Fruit fly (Drosophila melanogaster) whole organism, embryonic: Measurements from ENCODE around the gene Chro.

Experiments
- Awh ChIP-seq: fragments of 200-800 bp; sonication (Bioruptor generic); IDR thresholded peaks from 2 replicates; pipeline ENCODE4, ENCODE4 v1.3.6; 2022; ENCODE audit warnings: missing biosample characterization, missing genetic modification characterization
- B-H2 ChIP-seq: fragments of 200-800 bp; sonication (Bioruptor generic); optimal IDR thresholded peaks from 2 replicates; lab custom pipeline; 2018; ENCODE audit warnings: missing biosample characterization, mild to moderate bottlenecking, missing genetic modification characterization
- CG10147 ChIP-seq: fragments of 200-800 bp; sonication (Bioruptor generic); optimal IDR thresholded peaks from 2 replicates; lab custom pipeline; 2019; ENCODE audit warnings: missing biosample characterization, mild to moderate bottlenecking, missing genetic modification characterization, moderate library complexity
- CG10321 ChIP-seq: fragments of 200-800 bp; sonication (Bioruptor generic); IDR thresholded peaks from 2 replicates; pipeline ENCODE4 v1.3.6; 2022; ENCODE audit warnings: missing biosample characterization, missing genetic modification characterization
- CG10462 ChIP-seq: fragments of 200-800 bp; sonication (Bioruptor generic); optimal IDR thresholded peaks from 2 replicates; lab custom pipeline; 2016; ENCODE audit warnings: missing biosample characterization, missing genetic modification characterization
- CG10654 ChIP-seq: fragments of 200-800 bp; sonication (Bioruptor generic); optimal IDR thresholded peaks from 2 replicates; lab custom pipeline; 2016; ENCODE audit warnings: missing biosample characterization, missing genetic modification characterization
- CG12236 ChIP-seq: fragments of 200-800 bp; sonication (Bioruptor generic); optimal IDR thresholded peaks from 2 replicates; lab custom pipeline; 2016; ENCODE audit warnings: missing biosample characterization, missing genetic modification characterization
- CG12744 ChIP-seq: fragments of 200-800 bp; sonication (Bioruptor generic); optimal IDR thresholded peaks from 2 replicates; lab custom pipeline; 2016; ENCODE audit warnings: missing biosample characterization, missing genetic modification characterization
- CG13123 ChIP-seq: fragments of 200-800 bp; sonication (Bioruptor generic); optimal IDR thresholded peaks from 2 replicates; lab custom pipeline; 2016; ENCODE audit warnings: missing biosample characterization, missing genetic modification characterization
- CG1603 ChIP-seq: fragments of 200-800 bp; sonication (Bioruptor generic); optimal IDR thresholded peaks from 2 replicates; lab custom pipeline; 2019; ENCODE audit warnings: missing biosample characterization, mild to moderate bottlenecking, missing genetic modification characterization, moderate library complexity
- CG1647 ChIP-seq: fragments of 200-800 bp; sonication (Bioruptor generic); optimal IDR thresholded peaks from 3 replicates; lab custom pipeline; 2016; ENCODE audit warnings: missing biosample characterization, missing genetic modification characterization
- CG16813 ChIP-seq: fragments of 200-800 bp; sonication (Bioruptor generic); IDR thresholded peaks from 3 replicates; pipeline ENCODE4 v1.3.6; 2022; ENCODE audit warnings: missing biosample characterization, missing genetic modification characterization; ENCODE audit not compliant: partially characterized antibody
- CG17186 ChIP-seq: fragments of 200-800 bp; sonication (Bioruptor generic); optimal IDR thresholded peaks from 3 replicates; lab custom pipeline; 2017; ENCODE audit warnings: missing biosample characterization, missing genetic modification reagents, missing genetic modification characterization
- CG17612 ChIP-seq: fragments of 200-800 bp; sonication (Bioruptor generic); IDR thresholded peaks from 2 replicates; pipeline ENCODE4 v1.3.6; 2022; ENCODE audit warnings: missing biosample characterization, missing genetic modification characterization
- CG2889 ChIP-seq: fragments of 200-800 bp; sonication (Bioruptor generic); IDR thresholded peaks from 3 replicates; pipeline ENCODE4 v1.3.6; 2022; ENCODE audit warnings: missing biosample characterization, missing genetic modification characterization
- CG4360 ChIP-seq: fragments of 200-800 bp; sonication (Bioruptor generic); IDR thresholded peaks from 2 replicates; pipeline ENCODE4 v1.3.6; 2022; ENCODE audit warnings: missing biosample characterization, missing genetic modification characterization
- CG4730 ChIP-seq: fragments of 200-800 bp; sonication (Bioruptor generic); IDR thresholded peaks from 2 replicates; pipeline ENCODE4 v1.3.6; 2022; ENCODE audit warnings: missing biosample characterization, missing genetic modification characterization
- CG7928 ChIP-seq: fragments of 200-800 bp; sonication (Bioruptor generic); optimal IDR thresholded peaks from 2 replicates; lab custom pipeline; 2017; ENCODE audit warnings: missing biosample characterization, mild to moderate bottlenecking, missing genetic modification characterization
- CG7963 ChIP-seq: fragments of 200-800 bp; sonication (Bioruptor generic); IDR thresholded peaks from 3 replicates; pipeline ENCODE4 v1.3.6; 2022; ENCODE audit warnings: missing biosample characterization, missing genetic modification characterization; ENCODE audit not compliant: partially characterized antibody
- CG8281 ChIP-seq: fragments of 200-800 bp; sonication (Bioruptor generic); optimal IDR thresholded peaks from 2 replicates; lab custom pipeline; 2018; ENCODE audit warnings: missing biosample characterization, mild to moderate bottlenecking, missing genetic modification characterization, moderate library complexity
- CG8765 ChIP-seq: fragments of 200-800 bp; sonication (Bioruptor generic); IDR thresholded peaks from 2 replicates; pipeline ENCODE4 v1.3.6; 2022; ENCODE audit warnings: missing biosample characterization, missing genetic modification characterization
- CG9609 ChIP-seq: fragments of 200-800 bp; sonication (Bioruptor generic); optimal IDR thresholded peaks from 3 replicates; lab custom pipeline; 2016; ENCODE audit warnings: missing biosample characterization, missing genetic modification characterization
- CG9727 ChIP-seq: fragments of 200-800 bp; sonication (Bioruptor generic); optimal IDR thresholded peaks from 3 replicates; lab custom pipeline; 2017; ENCODE audit warnings: missing biosample characterization, mild to moderate bottlenecking, missing genetic modification characterization
- CG9797 ChIP-seq: fragments of 200-800 bp; sonication (Bioruptor generic); optimal IDR thresholded peaks from 3 replicates; lab custom pipeline; 2018; ENCODE audit warnings: missing biosample characterization, mild to moderate bottlenecking, missing genetic modification characterization
- CkIIα-i1 ChIP-seq: fragments of 200-800 bp; sonication (Bioruptor generic); IDR thresholded peaks from 2 replicates; pipeline ENCODE4 v1.3.6; 2022; ENCODE audit warnings: missing biosample characterization, missing genetic modification characterization
- D19A ChIP-seq: fragments of 200-800 bp; optimal IDR thresholded peaks from 3 replicates; lab custom pipeline; 2019; ENCODE audit warnings: missing biosample characterization, mild to moderate bottlenecking, missing genetic modification characterization, moderate library complexity
- D19B ChIP-seq: fragments of 200-800 bp; sonication (Bioruptor generic); optimal IDR thresholded peaks from 2 replicates; lab custom pipeline; 2017; ENCODE audit warnings: missing biosample characterization, mild to moderate bottlenecking, missing genetic modification characterization
- Dip3 ChIP-seq: fragments of 200-800 bp; sonication (Bioruptor generic); optimal IDR thresholded peaks from 3 replicates; lab custom pipeline; 2016; ENCODE audit warnings: missing biosample characterization, missing genetic modification characterization
- Dref ChIP-seq: fragments of 200-800 bp; sonication (Bioruptor generic); IDR thresholded peaks from 2 replicates; pipeline ENCODE4 v1.3.6; 2022; ENCODE audit warnings: missing biosample characterization, missing genetic modification characterization
- Gug ChIP-seq: fragments of 200-800 bp; sonication (Bioruptor generic); IDR thresholded peaks from 4 replicates; pipeline ENCODE4 v1.3.6; 2022; ENCODE audit warnings: missing biosample characterization, missing genetic modification characterization
- H15 ChIP-seq: fragments of 200-800 bp; sonication (Bioruptor generic); IDR thresholded peaks from 3 replicates; pipeline ENCODE4 v1.3.6; 2022; ENCODE audit warnings: missing biosample characterization, missing genetic modification characterization
- Lpt ChIP-seq: fragments of >200 bp; optimal IDR thresholded peaks from 2 replicates; lab custom pipeline; 2018; ENCODE audit warnings: missing biosample characterization, missing genetic modification characterization
- Neu2 ChIP-seq: fragments of 200-800 bp; sonication (Bioruptor generic); optimal IDR thresholded peaks from 3 replicates; lab custom pipeline; 2016; ENCODE audit warnings: missing biosample characterization, missing genetic modification characterization, borderline replicate concordance
- NfI ChIP-seq: fragments of 200-800 bp; sonication (Bioruptor generic); optimal IDR thresholded peaks from 3 replicates; lab custom pipeline; 2018; ENCODE audit warnings: missing biosample characterization, mild to moderate bottlenecking, missing genetic modification characterization, moderate library complexity
- Opbp ChIP-seq: fragments of 200-800 bp; sonication (Bioruptor generic); IDR thresholded peaks from 3 replicates; pipeline ENCODE4 v1.3.6; 2022; ENCODE audit warnings: missing biosample characterization, missing genetic modification characterization; ENCODE audit not compliant: partially characterized antibody
- Rfx ChIP-seq: fragments of 200-800 bp; sonication (Bioruptor generic); IDR thresholded peaks from 2 replicates; pipeline ENCODE4 v1.3.6; 2022; ENCODE audit warnings: missing biosample characterization, missing genetic modification characterization
- Ssrp ChIP-seq: fragments of 200-800 bp; sonication (Bioruptor generic); optimal IDR thresholded peaks from 2 replicates; lab custom pipeline; 2018; ENCODE audit warnings: missing biosample characterization, mild to moderate bottlenecking, missing genetic modification characterization, moderate library complexity
- bigmax ChIP-seq: fragments of 200-800 bp; sonication (Bioruptor generic); optimal IDR thresholded peaks from 2 replicates; lab custom pipeline; 2018; ENCODE audit warnings: missing biosample characterization, mild to moderate bottlenecking, missing genetic modification characterization
- ci ChIP-seq: fragments of 200-800 bp; sonication (Bioruptor generic); IDR thresholded peaks from 3 replicates; pipeline ENCODE4 v1.3.6; 2022; ENCODE audit warnings: missing biosample characterization, missing genetic modification characterization
- dm ChIP-seq: fragments of 200-800 bp; sonication (Bioruptor generic); optimal IDR thresholded peaks from 3 replicates; lab custom pipeline; 2016; ENCODE audit warnings: missing biosample characterization, missing genetic modification characterization
- gcm ChIP-seq: fragments of 200-800 bp; sonication (Bioruptor generic); optimal IDR thresholded peaks from 2 replicates; lab custom pipeline; 2019; ENCODE audit warnings: missing biosample characterization, mild to moderate bottlenecking, missing genetic modification characterization, moderate library complexity
- klu ChIP-seq: fragments of 200-800 bp; sonication (Bioruptor generic); IDR thresholded peaks from 2 replicates; pipeline ENCODE4 v1.3.6; 2022; ENCODE audit warnings: missing biosample characterization, missing genetic modification characterization
- luna ChIP-seq: fragments of 200-800 bp; sonication (Bioruptor generic); optimal IDR thresholded peaks from 2 replicates; lab custom pipeline; 2016; ENCODE audit warnings: missing biosample characterization, missing genetic modification characterization
- salm ChIP-seq: fragments of 200-800 bp; sonication (Bioruptor generic); optimal IDR thresholded peaks from 2 replicates; lab custom pipeline; 2018; ENCODE audit warnings: missing biosample characterization, mild to moderate bottlenecking, missing genetic modification characterization
- sens-2 ChIP-seq: fragments of 200-800 bp; sonication (Bioruptor generic); IDR thresholded peaks from 2 replicates; pipeline ENCODE4 v1.3.6; 2022; ENCODE audit warnings: missing biosample characterization, missing genetic modification characterization
- seq ChIP-seq: fragments of 200-800 bp; sonication (Bioruptor generic); IDR thresholded peaks from 2 replicates; pipeline ENCODE4 v1.3.6; 2022; ENCODE audit warnings: missing biosample characterization, missing genetic modification characterization
- slou ChIP-seq: fragments of 200-800 bp; sonication (Bioruptor generic); optimal IDR thresholded peaks from 3 replicates; lab custom pipeline; 2016; ENCODE audit warnings: missing biosample characterization, missing genetic modification characterization
- sob ChIP-seq: fragments of 200-800 bp; sonication (Bioruptor generic); IDR thresholded peaks from 2 replicates; pipeline ENCODE4 v1.3.6; 2022; ENCODE audit warnings: missing biosample characterization, missing genetic modification characterization
- tio ChIP-seq: fragments of 200-800 bp; sonication (Bioruptor generic); optimal IDR thresholded peaks from 2 replicates; lab custom pipeline; 2017; ENCODE audit warnings: missing biosample characterization, missing genetic modification characterization, inconsistent platforms
- trem ChIP-seq: fragments of 200-800 bp; optimal IDR thresholded peaks from 3 replicates; lab custom pipeline; 2019; ENCODE audit warnings: missing biosample characterization, mild to moderate bottlenecking, missing genetic modification characterization, moderate library complexity
- tup ChIP-seq: fragments of 200-800 bp; sonication (Bioruptor generic); optimal IDR thresholded peaks from 2 replicates; lab custom pipeline; 2016; ENCODE audit warnings: missing biosample characterization, mild to moderate bottlenecking, missing genetic modification characterization, moderate library complexity
- wor ChIP-seq: fragments of 200-800 bp; sonication (Bioruptor generic); IDR thresholded peaks from 2 replicates; pipeline ENCODE4 v1.3.6; 2022; ENCODE audit warnings: missing biosample characterization, missing genetic modification characterization

The Chro gene

dm6 chr3L:22868070-22868469, 10.7 kb downstream of the Chro start, which contains the start of gene EMC4 (continued):
- TF ChIP-seq trem (peak; percentile 72), CG12236 (no peak), CG9609 (GFP tag; lab: Kevin White, UChicago) (peak; percentile 40), B-H2 (GFP tag; lab: Kevin White, UChicago) (peak; percentile 85), CG17612 (GFP tag; lab: Robert Waterston, UW) (no peak), CG9797 (GFP tag; lab: Kevin White, UChicago) (peak; percentile 24), CG12744 (peak; percentile 38), luna (no peak), CG1647 (GFP tag; lab: Kevin White, UChicago) (peak; percentile 24), tup (GFP tag; lab: Kevin White, UChicago) (no peak), CG17186 (GFP tag; lab: Kevin White, UChicago) (peak; percentile 48), Neu2 (GFP tag; lab: Kevin White, UChicago) (no peak), CG9727 (GFP tag; lab: Kevin White, UChicago) (no peak), slou (GFP tag; lab: Kevin White, UChicago) (no peak), CG4730 (GFP tag; lab: Robert Waterston, UW) (no peak), CG8765 (GFP tag; lab: Robert Waterston, UW) (no peak), CG4360 (GFP tag; lab: Robert Waterston, UW) (peak; percentile 29; the same call in 1 of the 2 replicates), wor (GFP tag; lab: Robert Waterston, UW) (no peak), Awh (GFP tag; lab: Robert Waterston, UW) (no peak), bigmax (GFP tag; lab: Kevin White, UChicago) (no peak), D19B (GFP tag; lab: Kevin White, UChicago) (no peak), seq (GFP tag; lab: Robert Waterston, UW) (no peak), tio (GFP tag; lab: Kevin White, UChicago) (no peak), ci (GFP tag; lab: Robert Waterston, UW) (peak; percentile 61; the same call in 1 of the 3 replicates), Gug (GFP tag; lab: Robert Waterston, UW) (no peak; the same call in 3 of the 4 replicates), dm (GFP tag; lab: Kevin White, UChicago) (peak; percentile 3), Rfx (GFP tag; lab: Robert Waterston, UW) (peak; percentile 78), salm (tag; lab: Kevin White, UChicago) (no peak), Dip3 (GFP tag; lab: Kevin White, UChicago) (no peak), Opbp (GFP tag; lab: Robert Waterston, UW) (peak; percentile 82; the same call in 2 of the 3 replicates), gcm (GFP tag; lab: Kevin White, UChicago) (no peak), sob (peak; percentile 84), Dref (GFP tag; lab: Robert Waterston, UW) (peak; percentile 93), CG8281 (tag; lab: Kevin White, UChicago) (no peak), D19A (tag; lab: Kevin White, UChicago) (peak; percentile 9), CG16813 (GFP tag; lab: Robert Waterston, UW) (peak; percentile 69; the same call in 2 of the 3 replicates), CG10147 (GFP tag; lab: Kevin White, UChicago) (peak; percentile 10), CkIIα-i1 (GFP tag; lab: Robert Waterston, UW) (no peak), CG10462 (no peak), NfI (GFP tag; lab: Kevin White, UChicago) (peak; percentile 52), CG10321 (GFP tag; lab: Robert Waterston, UW) (no peak), Lpt (GFP tag; lab: Kevin White, UChicago) (no peak), H15 (no peak), CG10654 (no peak), CG13123 (GFP tag; lab: Kevin White, UChicago) (peak; percentile 3), sens-2 (GFP tag; lab: Robert Waterston, UW) (no peak), klu (GFP tag; lab: Robert Waterston, UW) (no peak), CG7963 (peak; percentile 50; the same call in 1 of the 3 replicates), Ssrp (tag; lab: Kevin White, UChicago) (no peak), CG2889 (GFP tag; lab: Robert Waterston, UW) (no peak), CG1603 (peak; percentile 57), CG7928 (GFP tag; lab: Kevin White, UChicago) (no peak)
